Worm (Caenorhabditis elegans) whole organism, L4/young adult: ENCODE data around the gene D1079.1.

ENCODE experiments used
- dao-5 ChIP-seq: sonication (generic microtip); optimal IDR thresholded peaks from 2 replicates; lab custom pipeline; 2016; ENCODE audit warnings: missing genotype, missing genetic modification characterization, moderate library complexity, missing compliant biosample characterization
- him-1 ChIP-seq: sonication (generic microtip); optimal IDR thresholded peaks from 2 replicates; lab custom pipeline; 2016; ENCODE audit warnings: missing genotype, missing genetic modification reagents, missing genetic modification characterization, missing compliant biosample characterization

ce11 chrX:4376801-4377200 is 26.2 kb upstream of the D1079.1 start, which contains the start of gene R160.2:
- TF ChIP-seq him-1 (no peak), dao-5 (tag; lab: Kevin White, UChicago) (no peak)
